Fruit fly (Drosophila melanogaster) whole organism, prepupa: ENCODE data around the gene sick.

Experiments
- CG10631 ChIP-seq: fragments of 200-800 bp; sonication (Bioruptor generic); optimal IDR thresholded peaks from 2 replicates; lab custom pipeline; 2016; ENCODE audit warnings: missing biosample characterization, missing genetic modification characterization
- CG10669 ChIP-seq: fragments of 200-800 bp; sonication (Bioruptor generic); optimal IDR thresholded peaks from 3 replicates; lab custom pipeline; 2018; ENCODE audit warnings: missing biosample characterization, mild to moderate bottlenecking, missing genetic modification characterization, moderate library complexity
- CG11902 ChIP-seq: fragments of 200-800 bp; sonication (Bioruptor generic); optimal IDR thresholded peaks from 3 replicates; lab custom pipeline; 2016; ENCODE audit warnings: missing biosample characterization, missing genetic modification characterization
- CG1621 ChIP-seq: fragments of 200-800 bp; sonication (Bioruptor generic); optimal IDR thresholded peaks from 3 replicates; lab custom pipeline; 2018; ENCODE audit warnings: missing biosample characterization, mild to moderate bottlenecking, missing genetic modification characterization
- CG3032 ChIP-seq: fragments of 200-800 bp; optimal IDR thresholded peaks from 2 replicates; lab custom pipeline; 2019; ENCODE audit warnings: missing biosample characterization, mild to moderate bottlenecking, missing genetic modification characterization, moderate library complexity
- CG31627 ChIP-seq: fragments of 200-800 bp; sonication (Bioruptor generic); optimal IDR thresholded peaks from 3 replicates; lab custom pipeline; 2016; ENCODE audit warnings: missing biosample characterization, missing genetic modification characterization
- CG34406 ChIP-seq: fragments of 200-800 bp; sonication (Bioruptor generic); optimal IDR thresholded peaks from 3 replicates; lab custom pipeline; 2016; ENCODE audit warnings: missing biosample characterization, missing genetic modification characterization
- CG3919 ChIP-seq: fragments of 200-800 bp; sonication (Bioruptor generic); optimal IDR thresholded peaks from 3 replicates; lab custom pipeline; 2016; ENCODE audit warnings: missing biosample characterization, missing genetic modification characterization
- CG4318 ChIP-seq: fragments of 200-800 bp; sonication (Bioruptor generic); optimal IDR thresholded peaks from 3 replicates; lab custom pipeline; 2017; ENCODE audit warnings: missing biosample characterization, mild to moderate bottlenecking, missing genetic modification characterization
- CG6163 ChIP-seq: fragments of 200-800 bp; sonication (Bioruptor generic); IDR thresholded peaks from 3 replicates; pipeline ENCODE4 v1.3.6; 2022; ENCODE audit warnings: missing biosample characterization, missing genetic modification characterization
- CG6792 ChIP-seq: fragments of 200-800 bp; sonication (Bioruptor generic); optimal IDR thresholded peaks from 3 replicates; lab custom pipeline; 2016; ENCODE audit warnings: missing biosample characterization, missing genetic modification characterization
- CG6808 ChIP-seq: fragments of 200-800 bp; sonication (Bioruptor generic); optimal IDR thresholded peaks from 3 replicates; lab custom pipeline; 2017; ENCODE audit warnings: missing biosample characterization, missing genetic modification characterization, mild to moderate bottlenecking, moderate library complexity, missing genetic modification reagents
- CG6854 ChIP-seq: fragments of 200-800 bp; sonication (Bioruptor generic); optimal IDR thresholded peaks from 2 replicates; lab custom pipeline; 2017; ENCODE audit warnings: missing biosample characterization, mild to moderate bottlenecking, missing genetic modification characterization
- Eip78C ChIP-seq: fragments of 200-800 bp; sonication (Bioruptor generic); peaks from one replicate; lab custom pipeline; 2016; ENCODE audit warnings: missing biosample characterization, missing genetic modification characterization
- Eip93F ChIP-seq: fragments of 200-800 bp; sonication (Bioruptor generic); optimal IDR thresholded peaks from 2 replicates; lab custom pipeline; 2016; ENCODE audit warnings: missing biosample characterization, mild to moderate bottlenecking, missing genetic modification characterization
- Ets96B ChIP-seq: fragments of 200-800 bp; optimal IDR thresholded peaks from 2 replicates; lab custom pipeline; 2019; ENCODE audit warnings: missing biosample characterization, mild to moderate bottlenecking, missing genetic modification characterization, moderate library complexity
- Met ChIP-seq: fragments of 200-800 bp; sonication (Bioruptor generic); optimal IDR thresholded peaks from 3 replicates; lab custom pipeline; 2016; ENCODE audit warnings: missing biosample characterization, missing genetic modification characterization
- OdsH ChIP-seq: fragments of 200-800 bp; sonication (Bioruptor generic); optimal IDR thresholded peaks from 3 replicates; lab custom pipeline; 2016; ENCODE audit warnings: missing biosample characterization, missing genetic modification characterization
- Smox ChIP-seq: fragments of 200-800 bp; sonication (Bioruptor generic); optimal IDR thresholded peaks from 3 replicates; lab custom pipeline; 2016; ENCODE audit warnings: missing biosample characterization, missing genetic modification characterization
- Sox102F ChIP-seq: fragments of 200-800 bp; sonication (Bioruptor generic); optimal IDR thresholded peaks from 2 replicates; lab custom pipeline; 2016; ENCODE audit warnings: missing biosample characterization, mild to moderate bottlenecking, missing genetic modification characterization
- Sox15 ChIP-seq: fragments of 200-800 bp; sonication (Bioruptor generic); optimal IDR thresholded peaks from 3 replicates; lab custom pipeline; 2016; ENCODE audit warnings: missing biosample characterization, missing genetic modification characterization
- achi ChIP-seq: fragments of 200-800 bp; sonication (Bioruptor generic); optimal IDR thresholded peaks from 3 replicates; lab custom pipeline; 2016; ENCODE audit warnings: missing biosample characterization, missing genetic modification characterization
- acj6 ChIP-seq: fragments of 200-800 bp; sonication (Bioruptor generic); optimal IDR thresholded peaks from 3 replicates; lab custom pipeline; 2016; ENCODE audit warnings: missing biosample characterization, missing genetic modification characterization
- dsx ChIP-seq: fragments of 200-800 bp; optimal IDR thresholded peaks from 3 replicates; lab custom pipeline; 2019; ENCODE audit warnings: missing biosample characterization, mild to moderate bottlenecking, missing genetic modification characterization, moderate library complexity; ENCODE audit not compliant: poor library complexity, severe bottlenecking
- eg ChIP-seq: fragments of 200-800 bp; sonication (Bioruptor generic); IDR thresholded peaks from 3 replicates; pipeline ENCODE4 v1.3.6; 2022; ENCODE audit warnings: missing biosample characterization, missing genetic modification characterization
- esn ChIP-seq: fragments of 200-800 bp; sonication (Bioruptor generic); optimal IDR thresholded peaks from 2 replicates; lab custom pipeline; 2016; ENCODE audit warnings: missing biosample characterization, mild to moderate bottlenecking, missing genetic modification characterization, moderate library complexity
- fd59A ChIP-seq: fragments of 200-800 bp; sonication (Bioruptor generic); optimal IDR thresholded peaks from 2 replicates; lab custom pipeline; 2017; ENCODE audit warnings: missing biosample characterization, mild to moderate bottlenecking, missing genetic modification characterization, missing genetic modification reagents
- fd85E ChIP-seq: fragments of 200-800 bp; sonication (Bioruptor generic); optimal IDR thresholded peaks from 3 replicates; lab custom pipeline; 2016; ENCODE audit warnings: missing biosample characterization, missing genetic modification characterization
- fkh ChIP-seq: fragments of 200-800 bp; sonication (Bioruptor generic); optimal IDR thresholded peaks from 3 replicates; lab custom pipeline; 2017; ENCODE audit warnings: missing biosample characterization, mild to moderate bottlenecking, missing genetic modification characterization, moderate library complexity
- lz ChIP-seq: fragments of 200-800 bp; sonication (Bioruptor generic); optimal IDR thresholded peaks from 3 replicates; lab custom pipeline; 2016; ENCODE audit warnings: missing biosample characterization, missing genetic modification characterization
- pdm3 ChIP-seq: fragments of 200-800 bp; sonication (Bioruptor generic); optimal IDR thresholded peaks from 3 replicates; lab custom pipeline; 2016; ENCODE audit warnings: missing biosample characterization, missing genetic modification characterization
- spab ChIP-seq: fragments of 200-800 bp; sonication (Bioruptor generic); optimal IDR thresholded peaks from 2 replicates; lab custom pipeline; 2017; ENCODE audit warnings: missing biosample characterization, mild to moderate bottlenecking, missing genetic modification characterization, missing genetic modification reagents
- ss ChIP-seq, 2 experiments: fragments of 200-800 bp; sonication (Bioruptor generic); optimal IDR thresholded peaks; 2 replicates in 1 of 2; 3 replicates in 1 of 2; lab custom pipeline; 2017 to 2018; ENCODE audit warnings: mild to moderate bottlenecking in 2 of 2, missing biosample characterization in 2 of 2, missing genetic modification characterization in 2 of 2, moderate library complexity in 1 of 2
- svp ChIP-seq: fragments of 200-800 bp; sonication (Bioruptor generic); peaks from one replicate; lab custom pipeline; 2016; ENCODE audit warnings: missing biosample characterization, missing genetic modification characterization
- topi ChIP-seq: fragments of 200-800 bp; sonication (Bioruptor generic); optimal IDR thresholded peaks from 3 replicates; lab custom pipeline; 2016; ENCODE audit warnings: missing biosample characterization, missing genetic modification characterization

The sick gene

dm6 chr2L:19795320-19796110 is 650 bp upstream of the sick start (continued):
- peak; percentile 55 for TF ChIP-seq esn (GFP tag; lab: Kevin White, UChicago)
- TF ChIP-seq CG4318 (GFP tag; lab: Kevin White, UChicago): no peak
- peak; percentile 65 for TF ChIP-seq svp (GFP tag; lab: Kevin White, UChicago)
- TF ChIP-seq Eip93F (GFP tag; lab: Kevin White, UChicago): no peak
- TF ChIP-seq eg (GFP tag; lab: Robert Waterston, UW): no peak; the same call in 2 of the 3 replicates
- TF ChIP-seq CG6854 (GFP tag; lab: Kevin White, UChicago): no peak
- TF ChIP-seq Sox15 (GFP tag; lab: Kevin White, UChicago): no peak
- peak; percentile 22 for TF ChIP-seq pdm3 (GFP tag; lab: Kevin White, UChicago)
- TF ChIP-seq CG1621 (tag; lab: Kevin White, UChicago): no peak
- peak; percentile 44 for TF ChIP-seq CG10631 (GFP tag; lab: Kevin White, UChicago)
- peak; percentile 40 for TF ChIP-seq OdsH
- peak; percentile 0 for TF ChIP-seq fkh
- peak; percentile 47 for TF ChIP-seq Sox102F (GFP tag; lab: Kevin White, UChicago)
- peak; percentile 26 for TF ChIP-seq achi (GFP tag; lab: Kevin White, UChicago)
- TF ChIP-seq CG11902 (GFP tag; lab: Kevin White, UChicago): no peak
- TF ChIP-seq CG10669 (GFP tag; lab: Kevin White, UChicago): peak; percentile 32
- TF ChIP-seq, all 60 proteins: peak for 32

DNA sequence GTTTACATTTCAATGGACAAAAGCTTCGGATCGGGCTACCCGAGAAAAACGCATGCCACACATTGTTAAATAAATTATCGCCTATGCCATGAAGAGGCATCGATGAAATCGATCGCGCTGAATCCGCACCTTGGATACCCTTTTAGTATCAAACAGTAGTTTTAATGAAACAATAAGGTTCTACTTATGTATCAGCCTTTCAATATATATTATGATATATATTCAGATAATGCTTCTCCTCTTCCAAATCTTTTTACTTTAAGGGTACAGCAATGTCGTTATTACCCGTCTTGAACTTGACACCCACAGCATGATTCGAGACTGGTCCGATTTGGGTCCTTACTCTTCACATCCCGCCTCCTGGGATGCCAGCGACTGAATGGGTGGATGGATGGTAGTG is 3.8 kb downstream of the sick start:
- TF ChIP-seq fd59A (GFP tag; lab: Kevin White, UChicago): no peak
- TF ChIP-seq esn (GFP tag; lab: Kevin White, UChicago): peak; percentile 32
- TF ChIP-seq CG34406 (GFP tag; lab: Kevin White, UChicago): no peak
- peak; percentile 4 for TF ChIP-seq CG31627
- peak in 1 of 2 experiments; percentile 44 for TF ChIP-seq ss (GFP tag; optimal IDR thresholded peaks at IDR 0.05; lab: Kevin White, UChicago)
- TF ChIP-seq CG6163 (GFP tag; lab: Robert Waterston, UW): 0 out of 3 replicates have a peak, but pooled peaks have one; percentile 37
- peak; percentile 32 for TF ChIP-seq CG3032 (tag; lab: Kevin White, UChicago)
- TF ChIP-seq achi (GFP tag; lab: Kevin White, UChicago): peak; percentile 14
- no peak for TF ChIP-seq CG6792 (GFP tag; lab: Kevin White, UChicago)
- no peak for TF ChIP-seq fd85E (GFP tag; lab: Kevin White, UChicago)
- peak; percentile 6 for TF ChIP-seq CG10631 (GFP tag; lab: Kevin White, UChicago)
- peak; percentile 25 for TF ChIP-seq dsx (GFP tag; lab: Kevin White, UChicago)
- peak; percentile 1 for TF ChIP-seq CG3919
- TF ChIP-seq Ets96B (tag; lab: Kevin White, UChicago): peak; percentile 30
- peak; percentile 16 for TF ChIP-seq Smox (GFP tag; lab: Kevin White, UChicago)
- TF ChIP-seq acj6 (GFP tag; lab: Kevin White, UChicago): peak; percentile 11
- TF ChIP-seq Eip78C: peak; percentile 57
- TF ChIP-seq spab: peak; percentile 19
- TF ChIP-seq Met (GFP tag; lab: Kevin White, UChicago): peak; percentile 4
- TF ChIP-seq CG10669 (GFP tag; lab: Kevin White, UChicago): peak; percentile 16
- no peak for TF ChIP-seq Sox15 (GFP tag; lab: Kevin White, UChicago)
- peak; percentile 16 for TF ChIP-seq topi (GFP tag; lab: Kevin White, UChicago)
- peak; percentile 9 for TF ChIP-seq OdsH
- TF ChIP-seq svp (GFP tag; lab: Kevin White, UChicago): peak; percentile 66
- no peak for TF ChIP-seq pdm3 (GFP tag; lab: Kevin White, UChicago)
- TF ChIP-seq, all 60 proteins: peak for 19

- no peak for TF ChIP-seq lz (GFP tag; lab: Kevin White, UChicago)
- no peak for TF ChIP-seq CG6808 (GFP tag; lab: Kevin White, UChicago)
- peak; percentile 46 for TF ChIP-seq Eip78C
- no peak for TF ChIP-seq CG6163 (GFP tag; lab: Robert Waterston, UW)
Observed at dm6 chr2L:19800703-19801102, 4.5 kb downstream of the sick start.
